Fruit fly (Drosophila melanogaster): Measurements from ENCODE around the gene CG2100.

The CG2100 gene

DNA sequence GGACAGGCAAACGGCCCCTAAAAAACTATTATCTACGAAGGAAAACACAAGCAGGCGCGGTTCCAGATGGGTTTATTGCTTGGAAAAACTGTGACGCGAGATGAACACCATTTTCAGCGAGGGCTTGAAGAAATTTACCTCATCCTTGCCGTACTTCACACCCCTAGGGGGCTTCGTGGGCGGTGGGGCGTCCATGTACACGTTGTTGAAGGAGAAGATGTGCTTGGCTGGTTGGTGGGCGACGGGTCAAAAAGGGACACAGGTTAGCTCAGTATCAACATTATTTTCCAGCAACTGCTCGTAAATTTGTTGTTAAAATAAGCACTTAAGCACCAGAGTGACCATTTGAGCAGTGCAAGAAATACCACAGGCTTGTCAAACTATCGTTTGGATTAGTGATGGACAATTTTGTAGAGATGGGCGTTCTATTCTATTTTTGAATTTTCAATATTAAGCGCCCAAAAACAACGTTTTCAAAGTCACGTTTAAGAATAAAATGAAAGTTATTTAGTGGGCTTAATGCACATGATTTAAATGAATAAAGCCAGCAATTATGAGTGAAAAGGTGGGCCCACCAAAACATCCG, 22.6 kb upstream of the CG2100 start, which contains the start of gene Sec8 (continued):
- TF ChIP-seq pho (GFP tag; optimal IDR thresholded peaks at IDR 0.05): peak; percentile 52
- no peak for TF ChIP-seq gsb-n (tag; optimal IDR thresholded peaks at IDR 0.05)
- peak; percentile 74 for TF ChIP-seq nerfin-2 (GFP tag; IDR thresholded peaks at IDR 0.05; ENCODE audit: partially characterized antibody)
- no peak for TF ChIP-seq hkb (optimal IDR thresholded peaks at IDR 0.05)
- no peak for TF ChIP-seq hkb (GFP tag; IDR thresholded peaks at IDR 0.05)
- no peak for TF ChIP-seq corto (GFP tag; optimal IDR thresholded peaks at IDR 0.05)
- no peak for TF ChIP-seq CG16815 (GFP tag; optimal IDR thresholded peaks at IDR 0.05)
- TF ChIP-seq CG11085 (GFP tag; IDR thresholded peaks at IDR 0.05): no peak
- TF ChIP-seq Atf-2 (GFP tag; optimal IDR thresholded peaks at IDR 0.05): no peak
- TF ChIP-seq CG12299 (tag; optimal IDR thresholded peaks at IDR 0.05): no peak
- no peak for TF ChIP-seq Ssrp (tag; optimal IDR thresholded peaks at IDR 0.05)
- TF ChIP-seq CG7745 (tag; optimal IDR thresholded peaks at IDR 0.05): no peak
- no peak for TF ChIP-seq ham (GFP tag; IDR thresholded peaks at IDR 0.05)
- peak; percentile 82 for TF ChIP-seq inv (GFP tag; IDR thresholded peaks at IDR 0.05; ENCODE audit: partially characterized antibody)
- TF ChIP-seq pnt (GFP tag; optimal IDR thresholded peaks at IDR 0.05): peak; percentile 21
- no peak for TF ChIP-seq btn (GFP tag; optimal IDR thresholded peaks at IDR 0.05)
- peak; percentile 12 for TF ChIP-seq CG34376 (GFP tag; optimal IDR thresholded peaks at IDR 0.05)
- TF ChIP-seq knrl (GFP tag; IDR thresholded peaks at IDR 0.05; ENCODE audit: partially characterized antibody): peak; percentile 84
- peak; percentile 74 for TF ChIP-seq tna (GFP tag; IDR thresholded peaks at IDR 0.05; ENCODE audit: partially characterized antibody)
- TF ChIP-seq CG12942 (GFP tag; optimal IDR thresholded peaks at IDR 0.05): no peak
- TF ChIP-seq gce (GFP tag; IDR thresholded peaks at IDR 0.05): no peak
- TF ChIP-seq Trl (optimal IDR thresholded peaks at IDR 0.05): no peak
- peak; percentile 23 for TF ChIP-seq Trl (GFP tag; optimal IDR thresholded peaks at IDR 0.05)
- TF ChIP-seq CG4854 (GFP tag; optimal IDR thresholded peaks at IDR 0.05): no peak
- peak in 1 of 3 experiments; percentile 15 for TF ChIP-seq Stat92E (GFP tag; optimal IDR thresholded peaks at IDR 0.05)
- TF ChIP-seq org-1 (GFP tag; optimal IDR thresholded peaks at IDR 0.05): no peak
- TF ChIP-seq CG3838 (GFP tag; optimal IDR thresholded peaks at IDR 0.05): no peak
- TF ChIP-seq CTCF (GFP tag; optimal IDR thresholded peaks at IDR 0.05): no peak
- TF ChIP-seq odd (GFP tag; optimal IDR thresholded peaks at IDR 0.05): no peak
- TF ChIP-seq CG34224 (GFP tag; IDR thresholded peaks at IDR 0.05; ENCODE audit: partially characterized antibody): peak; percentile 74
- TF ChIP-seq Ptx1 (GFP tag; IDR thresholded peaks at IDR 0.05): no peak
- peak; percentile 63 for TF ChIP-seq jumu (GFP tag; optimal IDR thresholded peaks at IDR 0.05)
- no peak for TF ChIP-seq CG6683 (GFP tag; optimal IDR thresholded peaks at IDR 0.05)
- no peak for TF ChIP-seq CG8089 (GFP tag; optimal IDR thresholded peaks at IDR 0.05)
- no peak for TF ChIP-seq D19B (GFP tag; optimal IDR thresholded peaks at IDR 0.05)
- TF ChIP-seq chn (GFP tag; optimal IDR thresholded peaks at IDR 0.05): peak; percentile 22
- TF ChIP-seq E2f2 (GFP tag; IDR thresholded peaks at IDR 0.05): peak; percentile 94
- no peak for TF ChIP-seq CG13894 (tag; optimal IDR thresholded peaks at IDR 0.05)
- peak; percentile 52; the same call in 1 of the 3 replicates for TF ChIP-seq zen2 (GFP tag; IDR thresholded peaks at IDR 0.05; ENCODE audit: partially characterized antibody)
- TF ChIP-seq CG7987 (GFP tag; optimal IDR thresholded peaks at IDR 0.05): no peak
- no peak for TF ChIP-seq Adf1 (GFP tag; IDR thresholded peaks at IDR 0.05)
- TF ChIP-seq CG3163 (GFP tag; optimal IDR thresholded peaks at IDR 0.05): peak; percentile 30
- no peak for TF ChIP-seq fd102C (GFP tag; optimal IDR thresholded peaks at IDR 0.05)
- TF ChIP-seq CG1529 (GFP tag; optimal IDR thresholded peaks at IDR 0.05): no peak
- peak; percentile 79 for TF ChIP-seq CG42726 (GFP tag; IDR thresholded peaks at IDR 0.05; ENCODE audit: partially characterized antibody)
- TF ChIP-seq abd-A (tag; optimal IDR thresholded peaks at IDR 0.05): no peak
- no peak for TF ChIP-seq slp2 (GFP tag; optimal IDR thresholded peaks at IDR 0.05)
- peak; percentile 69 for TF ChIP-seq CG9797 (GFP tag; optimal IDR thresholded peaks at IDR 0.05)
- TF ChIP-seq CG18599 (GFP tag; optimal IDR thresholded peaks at IDR 0.05): no peak
- no peak for TF ChIP-seq CG4328 (GFP tag; optimal IDR thresholded peaks at IDR 0.05)
- no peak for TF ChIP-seq Neu2 (GFP tag; optimal IDR thresholded peaks at IDR 0.05; ENCODE audit: borderline replicate concordance)

Measured in whole organism, embryonic.